Worm (Caenorhabditis elegans) whole organism, late embryonic: ENCODE results near the gene mrpl-41.

Experiments used
- K09A11.1 ChIP-seq: sonication (generic microtip); optimal IDR thresholded peaks from 2 replicates; lab custom pipeline; 2017; ENCODE audit warnings: antibody characterized with exemption, mild to moderate bottlenecking, missing genetic modification characterization, missing compliant biosample characterization; ENCODE audit not compliant: insufficient read depth
- ama-1 ChIP-seq: fragments of 150-350 bp; optimal IDR thresholded peaks from 2 replicates; lab custom pipeline; 2014
- fkh-10 ChIP-seq: fragments of 150-350 bp; optimal IDR thresholded peaks from 2 replicates; lab custom pipeline; 2014; ENCODE audit warnings: missing biosample characterization, missing genetic modification reagents, missing genetic modification characterization
- nfya-1 ChIP-seq: sonication (generic microtip); optimal IDR thresholded peaks from 2 replicates; lab custom pipeline; 2017; ENCODE audit warnings: missing genetic modification characterization, mild to moderate bottlenecking, missing compliant biosample characterization, antibody characterized with exemption, moderate library complexity
- pha-4 ChIP-seq: fragments of 150-350 bp; optimal IDR thresholded peaks from 2 replicates; lab custom pipeline; 2018; ENCODE audit warnings: missing biosample characterization, missing genetic modification reagents, missing genetic modification characterization
- syd-9 ChIP-seq: sonication (generic microtip); optimal IDR thresholded peaks from 2 replicates; lab custom pipeline; 2016; ENCODE audit warnings: mild to moderate bottlenecking, missing genetic modification characterization, moderate library complexity, missing compliant biosample characterization

DNA sequence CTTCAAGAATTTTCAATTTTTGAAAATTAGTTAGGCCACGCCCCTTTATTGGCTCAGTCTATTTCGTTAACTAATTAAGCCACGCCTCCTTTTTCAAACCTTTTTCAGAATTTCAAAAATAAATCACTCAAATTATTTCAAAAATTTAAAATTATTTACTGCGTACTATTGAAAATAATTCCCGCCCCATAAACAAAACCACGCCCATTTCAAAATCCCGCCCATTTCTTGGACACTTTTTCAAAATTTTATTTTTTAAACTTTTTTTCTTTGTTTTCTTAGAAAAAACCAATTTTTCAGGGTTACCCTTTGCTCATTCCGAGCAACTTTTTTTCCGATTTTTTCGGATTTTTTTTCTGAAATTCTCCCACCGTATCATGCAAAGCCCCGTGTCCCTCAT lies 24.7 kb upstream of the mrpl-41 start, which contains the start of gene B0432.14:
- no peak for TF ChIP-seq fkh-10 (GFP tag; lab: Kevin White, UChicago)
- no peak for TF ChIP-seq K09A11.1 (tag; lab: Kevin White, UChicago)
- TF ChIP-seq pha-4 (tag; lab: Kevin White, UChicago) = no peak
- no peak for TF ChIP-seq syd-9 (tag; lab: Kevin White, UChicago)
- no peak for TF ChIP-seq ama-1
- TF ChIP-seq nfya-1 (tag; lab: Kevin White, UChicago) = no peak
